Fruit fly (Drosophila melanogaster): Measurements from ENCODE around the gene Smyd3.

The Smyd3 gene

dm6 chrX:2636825-2637535, 28.3 kb upstream of the Smyd3 start:
- TF ChIP-seq CG14655 (GFP tag; optimal IDR thresholded peaks at IDR 0.05) = no peak
- TF ChIP-seq CG4496 (GFP tag; IDR thresholded peaks at IDR 0.05) = no peak
- no peak for TF ChIP-seq D1 (tag; optimal IDR thresholded peaks at IDR 0.05)
- no peak for TF ChIP-seq CG34367 (tag; optimal IDR thresholded peaks at IDR 0.05)
- no peak for TF ChIP-seq CG12605 (GFP tag; IDR thresholded peaks at IDR 0.05)
- no peak for TF ChIP-seq CG17806 (tag; optimal IDR thresholded peaks at IDR 0.05)
- no peak for TF ChIP-seq CG10348 (GFP tag; IDR thresholded peaks at IDR 0.05)
- no peak for TF ChIP-seq CG15710 (tag; optimal IDR thresholded peaks at IDR 0.05)
- TF ChIP-seq EcR (GFP tag; optimal IDR thresholded peaks at IDR 0.05) = no peak
- no peak for TF ChIP-seq CG9948 (tag; optimal IDR thresholded peaks at IDR 0.05)
- TF ChIP-seq Ets98B (GFP tag; IDR thresholded peaks at IDR 0.05) = no peak

- TF ChIP-seq fd96Ca (GFP tag; IDR thresholded peaks at IDR 0.05) (peak; percentile 33; the same call in 1 of the 3 replicates), CG13204 (GFP tag; optimal IDR thresholded peaks at IDR 0.05) (peak; percentile 1), CG12605 (GFP tag; IDR thresholded peaks at IDR 0.05) (no peak), CG15710 (tag; optimal IDR thresholded peaks at IDR 0.05) (no peak)
Measured at dm6 chrX:2635953-2636715, 27.5 kb upstream of the Smyd3 start.

DNA sequence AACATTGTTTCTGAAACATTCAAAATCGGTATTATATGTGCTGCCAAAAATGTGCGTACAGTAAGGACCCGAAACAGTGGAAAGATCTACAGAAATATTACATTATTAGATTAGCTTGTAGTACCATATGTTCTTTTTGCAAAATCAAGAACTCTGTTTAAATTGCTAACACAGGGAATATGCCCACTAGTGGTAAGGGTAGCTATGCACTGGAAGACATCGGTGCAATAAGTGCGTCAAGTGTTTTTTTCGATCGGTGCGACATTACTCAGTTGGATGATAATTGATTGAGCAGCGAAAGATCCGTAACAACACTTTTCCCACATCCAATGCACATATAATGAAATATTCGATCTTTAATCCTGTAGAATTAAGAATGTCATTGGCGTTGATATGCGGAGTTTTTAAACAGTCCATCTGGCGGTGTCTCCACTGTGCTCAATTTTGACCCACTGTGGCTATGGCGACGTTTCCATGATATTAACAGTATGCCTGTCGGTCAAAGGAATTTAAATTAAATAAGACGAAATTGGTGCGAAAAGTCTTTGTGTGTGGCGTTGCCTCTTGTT, 26.5 kb upstream of the Smyd3 start:
- TF ChIP-seq CG8301 (tag; optimal IDR thresholded peaks at IDR 0.05) (peak; percentile 25), fd96Ca (GFP tag; IDR thresholded peaks at IDR 0.05) (0 out of 3 replicates have a peak, but pooled peaks have one; percentile 26), CG32121 (GFP tag; IDR thresholded peaks at IDR 0.05) (no peak), CG4496 (GFP tag; IDR thresholded peaks at IDR 0.05) (no peak; the same call in 2 of the 3 replicates), Pif1A (GFP tag; optimal IDR thresholded peaks at IDR 0.05) (no peak), Ets98B (GFP tag; IDR thresholded peaks at IDR 0.05) (0 out of 2 replicates have a peak, but pooled peaks have one; percentile 15), CG15710 (tag; optimal IDR thresholded peaks at IDR 0.05) (peak; percentile 17)

- TF ChIP-seq D1 (tag; optimal IDR thresholded peaks at IDR 0.05) (no peak), fd96Ca (GFP tag; IDR thresholded peaks at IDR 0.05) (no peak), CG17806 (tag; optimal IDR thresholded peaks at IDR 0.05) (no peak), Snoo (tag; optimal IDR thresholded peaks at IDR 0.05) (no peak), EcR (GFP tag; optimal IDR thresholded peaks at IDR 0.05) (no peak), rn (GFP tag; IDR thresholded peaks at IDR 0.05) (no peak), gl (tag; optimal IDR thresholded peaks at IDR 0.05) (no peak), CG8301 (tag; optimal IDR thresholded peaks at IDR 0.05) (no peak), CG14655 (GFP tag; optimal IDR thresholded peaks at IDR 0.05) (no peak), CG13204 (GFP tag; optimal IDR thresholded peaks at IDR 0.05) (no peak), CG4496 (GFP tag; IDR thresholded peaks at IDR 0.05) (no peak), CG34367 (tag; optimal IDR thresholded peaks at IDR 0.05) (no peak), CG12605 (GFP tag; IDR thresholded peaks at IDR 0.05) (no peak), Pif1A (GFP tag; optimal IDR thresholded peaks at IDR 0.05) (no peak), CG9948 (tag; optimal IDR thresholded peaks at IDR 0.05) (no peak), CG32121 (GFP tag; IDR thresholded peaks at IDR 0.05) (no peak), CG8159 (tag; optimal IDR thresholded peaks at IDR 0.05) (no peak), Ets98B (GFP tag; IDR thresholded peaks at IDR 0.05) (no peak), CG15710 (tag; optimal IDR thresholded peaks at IDR 0.05) (no peak)
Measured at dm6 chrX:2633847-2634776, 25.4 kb upstream of the Smyd3 start, which contains the start of gene sgg. Gene sgg, plus strand, starts transcription at chrX:2633952.

- TF ChIP-seq CG13204 (GFP tag; optimal IDR thresholded peaks at IDR 0.05) (no peak), EcR (GFP tag; optimal IDR thresholded peaks at IDR 0.05) (no peak), CG9948 (tag; optimal IDR thresholded peaks at IDR 0.05) (no peak), Pif1A (GFP tag; optimal IDR thresholded peaks at IDR 0.05) (no peak), CG32121 (GFP tag; IDR thresholded peaks at IDR 0.05) (no peak), CG12605 (GFP tag; IDR thresholded peaks at IDR 0.05) (no peak), CG10348 (GFP tag; IDR thresholded peaks at IDR 0.05) (no peak), CG8159 (tag; optimal IDR thresholded peaks at IDR 0.05) (no peak), CG4496 (GFP tag; IDR thresholded peaks at IDR 0.05) (no peak), CG17806 (tag; optimal IDR thresholded peaks at IDR 0.05) (no peak), CG15710 (tag; optimal IDR thresholded peaks at IDR 0.05) (no peak), CG8301 (tag; optimal IDR thresholded peaks at IDR 0.05) (no peak), gl (tag; optimal IDR thresholded peaks at IDR 0.05) (no peak), D1 (tag; optimal IDR thresholded peaks at IDR 0.05) (no peak), Pif1B (GFP tag; optimal IDR thresholded peaks at IDR 0.05) (no peak), Ets98B (GFP tag; IDR thresholded peaks at IDR 0.05) (no peak), CG14655 (GFP tag; optimal IDR thresholded peaks at IDR 0.05) (no peak), Snoo (tag; optimal IDR thresholded peaks at IDR 0.05) (no peak), CG34367 (tag; optimal IDR thresholded peaks at IDR 0.05) (no peak), fd96Ca (GFP tag; IDR thresholded peaks at IDR 0.05) (no peak)
Measured at dm6 chrX:2625009-2625408, 16.3 kb upstream of the Smyd3 start.

Measured in whole organism, pupa.